Fruit fly (Drosophila melanogaster): ENCODE measurements around the gene otu.
A peak's percentile ranks its signal among the peaks of the same experiment; 100 is the strongest.

Gene otu

DNA sequence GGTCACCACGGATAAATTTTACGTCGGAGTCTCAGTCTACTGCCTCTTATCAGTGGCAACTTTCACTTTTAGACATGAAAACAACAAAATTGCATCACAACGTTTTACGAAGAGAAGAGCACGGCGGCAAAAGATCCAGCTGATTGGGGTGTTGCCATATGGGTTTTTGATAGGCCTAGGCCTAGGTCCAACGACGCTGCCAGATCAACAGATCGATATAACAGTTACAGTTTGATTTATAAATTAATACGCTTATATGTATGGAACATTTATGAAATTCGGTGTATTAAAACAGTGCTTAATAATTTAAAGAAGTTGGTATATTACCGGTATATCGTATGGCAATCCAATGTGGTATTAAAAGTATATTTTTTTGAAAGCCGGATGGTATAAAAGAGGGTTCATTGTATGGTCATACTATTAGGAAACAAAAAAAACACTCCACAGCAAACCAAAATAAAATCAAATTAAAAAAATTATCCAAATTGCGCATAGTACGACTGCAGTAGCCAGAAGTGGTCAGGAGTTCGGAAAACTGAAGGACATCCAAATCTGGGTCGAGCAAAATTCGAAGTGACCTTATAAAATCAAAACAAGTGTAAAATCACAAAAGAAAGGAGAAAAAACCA is 52.6 kb downstream of the otu start, which contains the start of gene CG1440 (continued):
- TF ChIP-seq CG34224 (GFP tag; IDR thresholded peaks at IDR 0.05; ENCODE audit: partially characterized antibody) (no peak), CG6272 (GFP tag; IDR thresholded peaks at IDR 0.05) (no peak), CG8478 (optimal IDR thresholded peaks at IDR 0.05) (no peak), gcm2 (GFP tag; optimal IDR thresholded peaks at IDR 0.05) (no peak), CG17568 (GFP tag; optimal IDR thresholded peaks at IDR 0.05) (no peak), Kr (GFP tag; optimal IDR thresholded peaks at IDR 0.05) (no peak), Nf-YC (tag; optimal IDR thresholded peaks at IDR 0.05) (no peak), CG8089 (GFP tag; optimal IDR thresholded peaks at IDR 0.05) (no peak), wor (GFP tag; IDR thresholded peaks at IDR 0.05) (no peak), caup (GFP tag; optimal IDR thresholded peaks at IDR 0.05; ENCODE audit: severe bottlenecking) (peak; percentile 8), CG5953 (GFP tag; IDR thresholded peaks at IDR 0.05) (no peak), CG34376 (GFP tag; optimal IDR thresholded peaks at IDR 0.05) (no peak), yki (optimal IDR thresholded peaks at IDR 0.05) (no peak), gsb (GFP tag; IDR thresholded peaks at IDR 0.05) (no peak), Med (GFP tag) (peak; percentile 91), Rx (GFP tag; IDR thresholded peaks at IDR 0.05) (no peak), E2f1 (GFP tag; IDR thresholded peaks at IDR 0.05) (no peak), tx (GFP tag; optimal IDR thresholded peaks at IDR 0.05) (no peak), dati (GFP tag; IDR thresholded peaks at IDR 0.05) (no peak), CG30403 (GFP tag; optimal IDR thresholded peaks at IDR 0.05) (no peak), CG4730 (GFP tag; IDR thresholded peaks at IDR 0.05) (no peak), Hr39 (optimal IDR thresholded peaks at IDR 0.05) (no peak), CG12769 (tag; optimal IDR thresholded peaks at IDR 0.05) (no peak), CG3995 (GFP tag; optimal IDR thresholded peaks at IDR 0.05) (no peak), CG17829 (tag; optimal IDR thresholded peaks at IDR 0.05) (peak; percentile 16), Scr (GFP tag; IDR thresholded peaks at IDR 0.05; ENCODE audit: partially characterized antibody) (no peak), CG2129 (GFP tag; IDR thresholded peaks at IDR 0.05; ENCODE audit: partially characterized antibody) (no peak), Spps (tag; optimal IDR thresholded peaks at IDR 0.05) (no peak), E2f2 (GFP tag; IDR thresholded peaks at IDR 0.05) (peak; percentile 70), dpn (GFP tag; optimal IDR thresholded peaks at IDR 0.05) (peak in 1 of 2 experiments; percentile 1), fru (optimal IDR thresholded peaks at IDR 0.05) (no peak), Mrtf (GFP tag; IDR thresholded peaks at IDR 0.05) (no peak), CG10267 (tag; optimal IDR thresholded peaks at IDR 0.05) (peak; percentile 75), NC2α (GFP tag; optimal IDR thresholded peaks at IDR 0.05) (no peak), disco-r (GFP tag; optimal IDR thresholded peaks at IDR 0.05) (no peak), bowl (GFP tag; IDR thresholded peaks at IDR 0.05) (no peak), CG4617 (GFP tag; optimal IDR thresholded peaks at IDR 0.05; ENCODE audit: borderline replicate concordance) (peak; percentile 20), org-1 (GFP tag; optimal IDR thresholded peaks at IDR 0.05) (no peak), mld (GFP tag; IDR thresholded peaks at IDR 0.05; ENCODE audit: partially characterized antibody) (no peak), CG8765 (GFP tag; IDR thresholded peaks at IDR 0.05) (no peak), ken (GFP tag; IDR thresholded peaks at IDR 0.05) (no peak), CG8281 (tag; optimal IDR thresholded peaks at IDR 0.05) (no peak), run (tag; optimal IDR thresholded peaks at IDR 0.05) (no peak), CG9215 (GFP tag; IDR thresholded peaks at IDR 0.05) (no peak), CG3407 (GFP tag; optimal IDR thresholded peaks at IDR 0.05) (no peak), eyg (GFP tag; optimal IDR thresholded peaks at IDR 0.05) (no peak), rib (GFP tag; IDR thresholded peaks at IDR 0.05) (no peak), CG14050 (GFP tag; IDR thresholded peaks at IDR 0.05) (no peak), gce (GFP tag; IDR thresholded peaks at IDR 0.05) (no peak), sima (GFP tag; optimal IDR thresholded peaks at IDR 0.05) (no peak), sim (GFP tag; IDR thresholded peaks at IDR 0.05) (no peak), CG13424 (tag; optimal IDR thresholded peaks at IDR 0.05) (peak; percentile 14), CG12155 (GFP tag; optimal IDR thresholded peaks at IDR 0.05) (no peak)
